Fruit fly (Drosophila melanogaster): ENCODE results near the gene CG17738.

CG17738 gene

dm6 chr3R:12297261-12297660 lies 26.6 kb downstream of the CG17738 start (continued):
- TF ChIP-seq OdsH (GFP tag; optimal IDR thresholded peaks at IDR 0.05) (peak; percentile 46), CG16779 (tag; optimal IDR thresholded peaks at IDR 0.05) (peak; percentile 34), Sox14 (GFP tag; optimal IDR thresholded peaks at IDR 0.05) (peak; percentile 45), CG4318 (GFP tag; optimal IDR thresholded peaks at IDR 0.05) (peak; percentile 39), fd85E (GFP tag; optimal IDR thresholded peaks at IDR 0.05) (no peak), Lpt (GFP tag; optimal IDR thresholded peaks at IDR 0.05) (peak; percentile 61), CG32006 (GFP tag; optimal IDR thresholded peaks at IDR 0.05) (peak; percentile 78), Eip75B (GFP tag; optimal IDR thresholded peaks at IDR 0.05) (peak; percentile 23), CG8319 (GFP tag; optimal IDR thresholded peaks at IDR 0.05) (no peak), CG11762 (GFP tag; optimal IDR thresholded peaks at IDR 0.05; ENCODE audit: insufficient read depth) (no peak), CG6808 (GFP tag; optimal IDR thresholded peaks at IDR 0.05) (peak; percentile 8), CG6854 (GFP tag; optimal IDR thresholded peaks at IDR 0.05) (no peak), ss (GFP tag; optimal IDR thresholded peaks at IDR 0.05) (no peak), fkh (GFP tag; optimal IDR thresholded peaks at IDR 0.05) (no peak), Eip93F (GFP tag; optimal IDR thresholded peaks at IDR 0.05) (no peak), dac (GFP tag; optimal IDR thresholded peaks at IDR 0.05) (peak; percentile 39)

dm6 chr3R:12301528-12301927 lies 30.8 kb downstream of the CG17738 start:
- TF ChIP-seq CG15336 (GFP tag; IDR thresholded peaks at IDR 0.05) (no peak), CG3919 (GFP tag; optimal IDR thresholded peaks at IDR 0.05) (peak; percentile 7), OdsH (GFP tag; optimal IDR thresholded peaks at IDR 0.05) (no peak), svp (GFP tag) (peak; percentile 66), CG16779 (tag; optimal IDR thresholded peaks at IDR 0.05) (no peak), Hr4 (GFP tag; optimal IDR thresholded peaks at IDR 0.05) (no peak), eg (GFP tag; IDR thresholded peaks at IDR 0.05) (0 out of 3 replicates have a peak, but pooled peaks have one; percentile 4), Ets21C (GFP tag; optimal IDR thresholded peaks at IDR 0.05) (no peak), fkh (GFP tag; optimal IDR thresholded peaks at IDR 0.05) (no peak)

dm6 chr3R:12302915-12303314 lies 32.2 kb downstream of the CG17738 start:
- TF ChIP-seq CG15336 (GFP tag; IDR thresholded peaks at IDR 0.05) (no peak), svp (GFP tag) (peak; percentile 76)

- TF ChIP-seq CG4318 (GFP tag; optimal IDR thresholded peaks at IDR 0.05) (no peak), dsx (GFP tag; optimal IDR thresholded peaks at IDR 0.05; ENCODE audit: poor library complexity, severe bottlenecking) (no peak), CG7368 (GFP tag; optimal IDR thresholded peaks at IDR 0.05) (no peak), Ets21C (GFP tag; optimal IDR thresholded peaks at IDR 0.05) (no peak), Sox15 (GFP tag; optimal IDR thresholded peaks at IDR 0.05) (no peak), svp (GFP tag) (peak; percentile 91), CG15336 (GFP tag; IDR thresholded peaks at IDR 0.05) (no peak), achi (GFP tag; optimal IDR thresholded peaks at IDR 0.05) (no peak)
Measured at dm6 chr3R:12307569-12307968, 36.9 kb downstream of the CG17738 start.

dm6 chr3R:12311053-12311452 lies 40.4 kb downstream of the CG17738 start, which contains the start of gene CG4066:
Gene CG4066 (plus strand): TSS chr3R:12311353.
- TF ChIP-seq acj6 (GFP tag; optimal IDR thresholded peaks at IDR 0.05) (no peak), Eip78C (GFP tag) (no peak), Hr39 (GFP tag; optimal IDR thresholded peaks at IDR 0.05) (no peak), Hr38 (GFP tag; optimal IDR thresholded peaks at IDR 0.05) (no peak), Hr4 (GFP tag; optimal IDR thresholded peaks at IDR 0.05) (no peak), esn (GFP tag; optimal IDR thresholded peaks at IDR 0.05) (no peak), CG6854 (GFP tag; optimal IDR thresholded peaks at IDR 0.05) (no peak), CG8632 (GFP tag; optimal IDR thresholded peaks at IDR 0.05) (no peak), Sox102F (GFP tag; optimal IDR thresholded peaks at IDR 0.05) (no peak), CG31627 (GFP tag; optimal IDR thresholded peaks at IDR 0.05) (no peak), Sox14 (GFP tag; optimal IDR thresholded peaks at IDR 0.05) (no peak), Blimp-1 (GFP tag; optimal IDR thresholded peaks at IDR 0.05) (no peak), svp (GFP tag) (no peak), Met (GFP tag; optimal IDR thresholded peaks at IDR 0.05) (no peak), achi (GFP tag; optimal IDR thresholded peaks at IDR 0.05) (no peak), Gug (GFP tag; IDR thresholded peaks at IDR 0.05) (no peak), CG4318 (GFP tag; optimal IDR thresholded peaks at IDR 0.05) (no peak), CG16779 (tag; optimal IDR thresholded peaks at IDR 0.05) (no peak)
